Fruit fly (Drosophila melanogaster) whole organism, adult: ENCODE measurements around the gene Kdm3.

Experiments used
- CG11617 ChIP-seq: fragments of 200-800 bp; sonication (Bioruptor generic); optimal IDR thresholded peaks from 2 replicates; lab custom pipeline; 2017; ENCODE audit warnings: mild to moderate bottlenecking, missing biosample characterization, missing genetic modification reagents, missing genetic modification characterization
- CG12768 ChIP-seq: fragments of 200-800 bp; sonication (Bioruptor generic); optimal IDR thresholded peaks from 2 replicates; lab custom pipeline; 2017; ENCODE audit warnings: missing biosample characterization, missing genetic modification characterization, mild to moderate bottlenecking, moderate library complexity, missing genetic modification reagents
- CG14711 ChIP-seq: fragments of 200-800 bp; sonication (Bioruptor generic); optimal IDR thresholded peaks from 2 replicates; lab custom pipeline; 2018; ENCODE audit warnings: missing biosample characterization, mild to moderate bottlenecking, missing genetic modification characterization, moderate library complexity
- CG1620 ChIP-seq: fragments of 200-800 bp; sonication (Bioruptor generic); optimal IDR thresholded peaks from 2 replicates; lab custom pipeline; 2016; ENCODE audit warnings: missing biosample characterization, missing genetic modification characterization
- CG33017 ChIP-seq: fragments of 200-800 bp; sonication (Bioruptor generic); optimal IDR thresholded peaks from 2 replicates; lab custom pipeline; 2018; ENCODE audit warnings: missing biosample characterization, mild to moderate bottlenecking, missing genetic modification characterization, moderate library complexity
- CG5204 ChIP-seq: fragments of 200-800 bp; sonication (Bioruptor generic); optimal IDR thresholded peaks from 2 replicates; lab custom pipeline; 2016; ENCODE audit warnings: missing biosample characterization, missing genetic modification characterization
- CG7045 ChIP-seq: fragments of 200-800 bp; sonication (Bioruptor generic); optimal IDR thresholded peaks from 2 replicates; lab custom pipeline; 2017; ENCODE audit warnings: missing biosample characterization, mild to moderate bottlenecking, missing genetic modification characterization
- CG7101 ChIP-seq: fragments of 200-800 bp; sonication (Bioruptor generic); optimal IDR thresholded peaks from 2 replicates; lab custom pipeline; 2018; ENCODE audit warnings: missing biosample characterization, mild to moderate bottlenecking, missing genetic modification characterization, moderate library complexity
- Clk ChIP-seq: fragments of 200-800 bp; sonication (Bioruptor generic); optimal IDR thresholded peaks from 2 replicates; lab custom pipeline; 2017; ENCODE audit warnings: missing biosample characterization, missing genetic modification characterization
- Crg-1 ChIP-seq: fragments of 200-800 bp; sonication (Bioruptor generic); optimal IDR thresholded peaks from 2 replicates; lab custom pipeline; 2016; ENCODE audit warnings: missing biosample characterization, missing genetic modification characterization
- Hr96 ChIP-seq: fragments of 200-800 bp; sonication (Bioruptor generic); optimal IDR thresholded peaks from 2 replicates; lab custom pipeline; 2016; ENCODE audit warnings: missing biosample characterization, missing genetic modification characterization
- Mnt ChIP-seq: fragments of 200-800 bp; sonication (Bioruptor generic); optimal IDR thresholded peaks from 2 replicates; lab custom pipeline; 2016; ENCODE audit warnings: missing biosample characterization, mild to moderate bottlenecking, missing genetic modification characterization
- bab1 ChIP-seq: fragments of 200-800 bp; sonication (Bioruptor generic); optimal IDR thresholded peaks from 3 replicates; lab custom pipeline; 2019; ENCODE audit warnings: missing biosample characterization, mild to moderate bottlenecking, missing genetic modification characterization, moderate library complexity
- cic ChIP-seq: fragments of 200-800 bp; sonication (Bioruptor generic); optimal IDR thresholded peaks from 2 replicates; lab custom pipeline; 2017; ENCODE audit warnings: missing biosample characterization, mild to moderate bottlenecking, missing genetic modification characterization, moderate library complexity
- cnc ChIP-seq, 2 experiments: fragments of >200 bp; optimal IDR thresholded peaks; 2 replicates each; lab custom pipeline; 2017
- kay ChIP-seq: fragments of 200-800 bp; sonication (Bioruptor generic); peaks from one replicate; lab custom pipeline; 2016; ENCODE audit warnings: missing biosample characterization, missing genetic modification characterization, borderline replicate concordance
- ovo ChIP-seq: fragments of 200-800 bp; sonication (Bioruptor generic); optimal IDR thresholded peaks from 2 replicates; lab custom pipeline; 2016; ENCODE audit warnings: missing biosample characterization, missing genetic modification characterization
- pad ChIP-seq: fragments of 200-800 bp; sonication (Bioruptor generic); optimal IDR thresholded peaks from 3 replicates; lab custom pipeline; 2017; ENCODE audit warnings: missing biosample characterization, missing genetic modification characterization, mild to moderate bottlenecking, moderate library complexity, missing genetic modification reagents
- tj ChIP-seq: fragments of 200-800 bp; sonication (Bioruptor generic); optimal IDR thresholded peaks from 3 replicates; lab custom pipeline; 2017; ENCODE audit warnings: missing biosample characterization, mild to moderate bottlenecking, missing genetic modification characterization, moderate library complexity
- toe ChIP-seq: fragments of 200-800 bp; sonication (Bioruptor generic); optimal IDR thresholded peaks from 2 replicates; lab custom pipeline; 2016; ENCODE audit warnings: missing biosample characterization, missing genetic modification characterization

Kdm3 gene

DNA sequence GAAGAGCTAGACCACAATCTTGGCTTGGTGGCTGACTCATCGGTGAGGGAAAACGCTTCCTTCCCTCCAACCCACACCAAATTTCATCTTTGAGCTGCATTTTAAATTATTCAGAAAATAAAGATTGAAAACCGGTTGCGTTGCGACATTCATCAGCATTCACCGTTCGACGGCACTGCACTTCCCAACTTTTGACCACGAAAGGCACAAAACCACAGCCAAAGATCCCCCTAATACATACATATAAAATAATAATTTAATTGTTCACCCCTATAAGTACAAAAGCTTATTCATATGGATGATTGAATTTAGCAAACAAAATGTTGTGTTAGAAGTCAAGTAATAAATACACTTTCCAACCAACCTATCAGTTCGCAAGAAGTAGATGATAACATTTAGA is 16.6 kb upstream of the Kdm3 start:
- TF ChIP-seq kay (GFP tag; lab: Kevin White, UChicago) (peak; percentile 92), Clk (no peak), CG14711 (tag; lab: Kevin White, UChicago) (no peak)

DNA sequence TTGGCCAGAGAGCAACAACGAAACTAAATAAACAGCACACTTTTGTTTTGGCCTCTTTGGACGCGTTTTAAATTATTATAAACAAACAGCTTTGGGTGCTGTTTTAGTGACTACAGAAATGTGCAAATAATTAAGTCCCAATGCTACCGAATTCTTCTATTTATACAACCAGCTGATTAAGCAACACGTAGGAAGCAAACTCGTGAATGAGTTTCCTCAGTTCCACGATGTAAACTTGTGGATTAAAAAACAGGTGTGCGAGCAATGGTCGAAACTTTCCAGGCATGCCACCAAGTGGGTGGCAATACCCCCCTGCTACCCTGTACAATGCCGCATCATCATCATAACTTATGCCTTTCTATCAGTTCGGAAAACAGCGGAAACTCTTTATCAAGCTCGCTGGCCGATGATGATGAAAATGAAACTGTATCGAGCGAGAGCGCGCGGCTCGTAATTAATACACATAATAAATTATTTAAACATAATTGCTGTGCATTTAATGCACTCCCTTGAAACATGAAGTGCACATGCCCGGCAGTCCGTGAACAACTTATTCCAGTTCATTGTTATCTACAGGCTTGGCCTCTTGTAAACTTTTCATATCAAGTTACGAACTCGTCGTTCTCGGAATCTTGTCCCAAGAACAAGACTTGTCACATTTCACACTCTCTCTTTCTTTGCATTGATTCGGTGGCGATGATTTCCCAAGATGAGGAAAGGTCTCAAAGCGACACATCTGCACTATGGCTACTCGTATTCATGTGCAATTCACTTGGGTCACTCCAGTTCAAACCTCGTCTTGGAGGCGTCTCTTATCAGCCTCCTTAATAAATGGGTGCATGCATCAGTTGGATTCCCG is 15.4 kb upstream of the Kdm3 start:
- TF ChIP-seq kay (GFP tag; lab: Kevin White, UChicago) (peak; percentile 37), CG33017 (no peak), tj (GFP tag; lab: Kevin White, UChicago) (peak; percentile 17)

DNA sequence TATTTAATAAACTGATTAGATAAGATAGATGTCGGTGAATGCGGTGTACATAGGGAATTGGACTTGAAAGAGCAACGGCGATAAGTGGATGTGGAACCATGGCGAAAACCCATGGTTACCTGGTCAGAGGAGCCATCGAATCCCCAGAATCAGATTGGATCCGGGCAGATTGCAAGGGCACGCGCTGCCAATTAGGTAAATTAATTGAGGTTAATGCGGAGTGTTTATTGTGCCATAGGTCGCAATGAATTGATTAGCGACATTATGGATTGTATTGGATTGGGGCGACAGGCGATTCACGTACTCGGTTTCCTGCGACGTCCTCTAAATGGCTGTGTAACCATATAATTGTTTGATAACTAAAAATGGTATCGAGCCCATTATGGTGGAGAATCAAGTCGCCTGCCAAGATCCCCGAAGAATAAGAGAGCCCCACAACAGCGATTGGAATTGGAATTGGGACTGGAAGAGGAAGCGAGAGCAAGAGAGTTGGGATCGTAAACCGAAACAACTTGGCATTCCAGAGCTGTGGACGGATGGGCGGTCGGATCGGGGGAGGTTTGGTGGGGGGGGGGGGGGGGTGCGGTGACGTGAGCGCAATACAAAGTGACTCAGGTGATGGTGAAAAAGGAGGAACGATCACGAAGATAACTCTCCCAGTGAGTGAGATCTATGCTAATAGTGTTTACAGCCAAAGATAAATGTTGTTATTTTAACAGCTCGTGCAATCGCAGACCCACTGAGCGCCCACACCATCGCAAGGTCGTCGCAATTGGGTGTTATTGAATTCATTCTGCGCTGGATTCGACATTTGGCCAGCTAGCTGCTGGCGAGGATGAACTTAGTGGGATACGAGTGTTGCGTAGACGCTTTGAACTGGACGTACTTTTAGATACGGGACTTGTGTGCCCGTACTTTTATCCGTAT is 14.1 kb upstream of the Kdm3 start:
- TF ChIP-seq cic, result no peak
- TF ChIP-seq cnc (optimal IDR thresholded peaks at IDR 0.05; lab: Kevin White, UChicago), result no peak
- TF ChIP-seq ovo (GFP tag; lab: Kevin White, UChicago), result peak; percentile 34
- TF ChIP-seq bab1 (GFP tag; lab: Kevin White, UChicago), result no peak
- no peak for TF ChIP-seq tj (GFP tag; lab: Kevin White, UChicago)
- no peak for TF ChIP-seq CG12768 (GFP tag; lab: Kevin White, UChicago)
- TF ChIP-seq Hr96 (GFP tag; lab: Kevin White, UChicago), result no peak

DNA sequence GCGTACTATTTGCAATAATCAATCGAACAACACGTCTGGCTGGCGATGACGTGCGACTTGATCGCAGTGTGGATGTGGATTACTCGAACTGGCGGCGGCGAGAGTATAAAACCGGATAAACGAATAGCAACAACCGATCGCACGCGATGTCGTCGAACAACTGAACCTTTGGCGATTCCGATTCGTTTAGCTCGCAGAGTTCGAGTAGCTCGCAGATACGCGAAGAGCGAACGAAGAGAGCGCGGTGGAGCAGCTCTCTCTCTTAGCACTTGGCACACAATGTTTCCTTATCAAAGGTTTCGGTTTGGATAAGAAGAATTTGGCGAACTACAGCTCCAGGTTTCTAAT is 13.4 kb upstream of the Kdm3 start, which contains the start of gene RhoL:
Gene RhoL, minus strand, starts transcription at position 166 of the 348 bp plus-strand sequence.
- TF ChIP-seq CG11617 (GFP tag; lab: Kevin White, UChicago) (peak; percentile 8), Mnt (GFP tag; lab: Kevin White, UChicago) (peak; percentile 81), bab1 (GFP tag; lab: Kevin White, UChicago) (peak; percentile 67), CG12768 (GFP tag; lab: Kevin White, UChicago) (peak; percentile 79), cnc (optimal IDR thresholded peaks at IDR 0.05; lab: Kevin White, UChicago) (no peak), CG1620 (GFP tag; lab: Kevin White, UChicago) (no peak), CG5204 (GFP tag; lab: Kevin White, UChicago) (no peak), Hr96 (GFP tag; lab: Kevin White, UChicago) (no peak), kay (GFP tag; lab: Kevin White, UChicago) (no peak), pad (no peak), ovo (GFP tag; lab: Kevin White, UChicago) (no peak), toe (GFP tag; lab: Kevin White, UChicago) (no peak), CG7045 (no peak), Crg-1 (GFP tag; lab: Kevin White, UChicago) (no peak), cic (peak; percentile 82), Clk (no peak), tj (GFP tag; lab: Kevin White, UChicago) (peak; percentile 47), CG14711 (tag; lab: Kevin White, UChicago) (peak; percentile 7), CG7101 (tag; lab: Kevin White, UChicago) (no peak), CG33017 (peak; percentile 54)

DNA sequence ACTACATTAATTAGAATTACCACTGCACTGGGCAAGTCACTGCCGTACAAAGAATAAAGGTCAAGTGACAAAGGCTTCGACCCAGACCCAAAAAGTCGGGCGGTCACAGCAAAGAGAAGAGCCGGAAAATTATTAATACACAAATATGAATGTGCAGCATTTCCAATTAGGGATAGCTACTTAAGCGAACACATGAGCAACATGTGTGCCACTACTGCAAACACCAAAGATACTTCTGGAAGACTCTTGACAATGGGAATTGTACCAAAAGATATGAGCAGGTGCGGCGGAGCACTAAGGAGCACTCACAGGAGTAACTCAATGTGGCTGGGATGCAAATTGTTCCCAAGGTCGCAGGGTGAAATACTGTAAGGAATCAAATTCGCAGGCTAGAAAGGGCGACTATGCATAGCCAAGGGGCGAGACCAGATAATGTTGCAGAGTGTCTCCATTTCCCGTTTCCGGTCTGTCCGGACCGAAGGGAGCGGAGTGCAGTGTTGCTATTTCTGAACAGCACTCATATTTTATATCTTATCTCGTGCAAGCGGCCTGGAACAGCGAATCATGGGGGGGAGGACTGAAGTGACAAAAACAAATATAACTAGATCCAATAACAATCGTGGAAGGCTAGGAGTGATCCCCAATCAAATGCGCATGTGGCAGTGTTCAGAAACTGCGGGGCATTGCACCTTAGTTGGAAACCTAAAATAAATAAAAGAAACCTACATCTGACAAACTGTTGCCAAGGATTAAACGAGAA is 12.3 kb upstream of the Kdm3 start:
- TF ChIP-seq tj (GFP tag; lab: Kevin White, UChicago), result peak; percentile 49
- peak; percentile 17 for TF ChIP-seq CG33017
- no peak for TF ChIP-seq Clk
- no peak for TF ChIP-seq Crg-1 (GFP tag; lab: Kevin White, UChicago)
- TF ChIP-seq CG1620 (GFP tag; lab: Kevin White, UChicago), result no peak
- no peak for TF ChIP-seq cnc (optimal IDR thresholded peaks at IDR 0.05; lab: Kevin White, UChicago)
- peak; percentile 69 for TF ChIP-seq cic
- peak; percentile 52 for TF ChIP-seq CG7045
- no peak for TF ChIP-seq pad
- TF ChIP-seq kay (GFP tag; lab: Kevin White, UChicago), result no peak
- TF ChIP-seq Mnt (GFP tag; lab: Kevin White, UChicago), result peak; percentile 42
- TF ChIP-seq bab1 (GFP tag; lab: Kevin White, UChicago), result no peak
- TF ChIP-seq CG12768 (GFP tag; lab: Kevin White, UChicago), result peak; percentile 60
- no peak for TF ChIP-seq Hr96 (GFP tag; lab: Kevin White, UChicago)
- peak; percentile 39 for TF ChIP-seq CG7101 (tag; lab: Kevin White, UChicago)
- TF ChIP-seq CG5204 (GFP tag; lab: Kevin White, UChicago), result no peak
- no peak for TF ChIP-seq ovo (GFP tag; lab: Kevin White, UChicago)
- no peak for TF ChIP-seq CG14711 (tag; lab: Kevin White, UChicago)
- no peak for TF ChIP-seq toe (GFP tag; lab: Kevin White, UChicago)
- peak; percentile 47 for TF ChIP-seq CG11617 (GFP tag; lab: Kevin White, UChicago)
